Fruit fly (Drosophila melanogaster) whole organism, pupa: Measurements from ENCODE around the gene Mur89F.

ENCODE experiments used
- CG13204 ChIP-seq: fragments of 200-800 bp; sonication (Bioruptor generic); optimal IDR thresholded peaks from 2 replicates; lab custom pipeline; 2018; ENCODE audit warnings: missing biosample characterization, mild to moderate bottlenecking, missing genetic modification characterization, moderate library complexity
- CG14655 ChIP-seq: fragments of 200-800 bp; sonication (Bioruptor generic); optimal IDR thresholded peaks from 3 replicates; lab custom pipeline; 2017; ENCODE audit warnings: mild to moderate bottlenecking, missing biosample characterization, missing genetic modification reagents, missing genetic modification characterization
- CG17806 ChIP-seq: fragments of 200-800 bp; sonication (Bioruptor generic); optimal IDR thresholded peaks from 2 replicates; lab custom pipeline; 2018; ENCODE audit warnings: missing biosample characterization, mild to moderate bottlenecking, missing genetic modification characterization, moderate library complexity
- CG34367 ChIP-seq: fragments of 200-800 bp; sonication (Bioruptor generic); optimal IDR thresholded peaks from 2 replicates; lab custom pipeline; 2018; ENCODE audit warnings: missing biosample characterization, mild to moderate bottlenecking, missing genetic modification characterization
- CG9948 ChIP-seq: fragments of 200-800 bp; sonication (Bioruptor generic); optimal IDR thresholded peaks from 2 replicates; lab custom pipeline; 2018; ENCODE audit warnings: missing biosample characterization, mild to moderate bottlenecking, missing genetic modification characterization, moderate library complexity
- D1 ChIP-seq: fragments of 200-800 bp; sonication (Bioruptor generic); optimal IDR thresholded peaks from 2 replicates; lab custom pipeline; 2018; ENCODE audit warnings: missing biosample characterization, mild to moderate bottlenecking, missing genetic modification characterization, moderate library complexity
- EcR ChIP-seq: fragments of 200-800 bp; sonication (Bioruptor generic); optimal IDR thresholded peaks from 3 replicates; lab custom pipeline; 2019; ENCODE audit warnings: missing biosample characterization, missing genetic modification characterization, mild to moderate bottlenecking, moderate library complexity, missing genetic modification reagents
- gl ChIP-seq: fragments of 200-800 bp; sonication (Bioruptor generic); optimal IDR thresholded peaks from 2 replicates; lab custom pipeline; 2018; ENCODE audit warnings: missing biosample characterization, mild to moderate bottlenecking, missing genetic modification characterization

DNA sequence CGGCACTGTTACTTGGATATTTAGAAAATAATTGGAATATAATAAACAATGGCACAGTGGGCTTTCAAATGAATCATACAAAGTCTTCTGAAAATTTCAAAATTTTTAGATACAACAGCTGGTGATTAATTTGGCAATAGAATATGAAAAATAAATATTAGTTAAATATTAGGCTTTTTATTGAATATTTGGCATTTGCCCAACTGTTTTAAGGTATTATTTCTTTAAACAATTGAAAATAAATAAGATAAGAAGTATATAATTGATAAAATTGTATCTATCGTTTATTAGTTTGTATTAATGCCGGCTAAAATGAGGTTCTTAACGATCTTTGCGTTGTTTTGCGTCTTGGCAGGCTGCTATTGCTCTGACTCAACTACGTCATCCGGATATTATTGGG is 77.8 kb downstream of the Mur89F start, which contains the start of gene CG45079:
- no peak for TF ChIP-seq CG13204 (GFP tag; lab: Kevin White, UChicago)
- no peak for TF ChIP-seq CG34367 (tag; lab: Kevin White, UChicago)
- TF ChIP-seq D1 (tag; lab: Kevin White, UChicago): no peak
- no peak for TF ChIP-seq CG17806 (tag; lab: Kevin White, UChicago)
- TF ChIP-seq CG9948 (tag; lab: Kevin White, UChicago): no peak
- TF ChIP-seq EcR (GFP tag; lab: Kevin White, UChicago): no peak
- TF ChIP-seq gl (tag; lab: Kevin White, UChicago): no peak
- no peak for TF ChIP-seq CG14655
